Worm (Caenorhabditis elegans) whole organism, L1 larva: Measurements from ENCODE around the gene tbck-1.

Experiments
- C16A3.4 ChIP-seq: fragments of 150-350 bp; optimal IDR thresholded peaks from 2 replicates; lab custom pipeline; 2014; ENCODE audit warnings: missing biosample characterization, missing genetic modification characterization
- lin-13 ChIP-seq: fragments of 150-350 bp; optimal IDR thresholded peaks from 2 replicates; lab custom pipeline; 2014; ENCODE audit warnings: missing biosample characterization, missing genetic modification reagents, missing genetic modification characterization

ce11 chrII:4793320-4793719, 35.0 kb upstream of the tbck-1 start:
- TF ChIP-seq C16A3.4 (tag; lab: Kevin White, UChicago) (no peak), lin-13 (GFP tag; lab: Kevin White, UChicago) (no peak)
